Fruit fly (Drosophila melanogaster) whole organism, pupa: ENCODE results near the gene CG46317.

Experiments
- CG15710 ChIP-seq: fragments of 200-800 bp; sonication (Bioruptor generic); optimal IDR thresholded peaks from 2 replicates; lab custom pipeline; 2018; ENCODE audit warnings: missing biosample characterization, mild to moderate bottlenecking, missing genetic modification characterization, moderate library complexity
- CG34367 ChIP-seq: fragments of 200-800 bp; sonication (Bioruptor generic); optimal IDR thresholded peaks from 2 replicates; lab custom pipeline; 2018; ENCODE audit warnings: missing biosample characterization, mild to moderate bottlenecking, missing genetic modification characterization
- CG8159 ChIP-seq: fragments of 200-800 bp; sonication (Bioruptor generic); optimal IDR thresholded peaks from 3 replicates; lab custom pipeline; 2018; ENCODE audit warnings: missing biosample characterization, mild to moderate bottlenecking, missing genetic modification characterization, moderate library complexity
- D1 ChIP-seq: fragments of 200-800 bp; sonication (Bioruptor generic); optimal IDR thresholded peaks from 2 replicates; lab custom pipeline; 2018; ENCODE audit warnings: missing biosample characterization, mild to moderate bottlenecking, missing genetic modification characterization, moderate library complexity
- rn ChIP-seq: fragments of 200-800 bp; sonication (Bioruptor generic); IDR thresholded peaks from 2 replicates; pipeline ENCODE4 v1.3.6; 2022; ENCODE audit warnings: missing biosample characterization, missing genetic modification characterization

dm6 chrX:14213509-14214154, 47.4 kb upstream of the CG46317 start:
- TF ChIP-seq CG8159, result no peak
- no peak for TF ChIP-seq CG34367
- no peak for TF ChIP-seq D1 (tag; lab: Kevin White, UChicago)
- TF ChIP-seq rn (GFP tag; lab: Robert Waterston, UW), result no peak
- peak; percentile 17 for TF ChIP-seq CG15710 (tag; lab: Kevin White, UChicago)
